ENCODE assay signal across 4 worm cellular contexts in genomic region chrV:6225745-6226528, ce11.
TF ChIP-seq lines count a peak whose summit lies in the region.

No protein-coding gene starts in this region.

TF ChIP-seq in whole organism, L1 larva, 84 proteins besides CTCF, POLR2A, EP300 and RAD21 (continued from another document):
- TF ChIP-seq rnt-1 (tag; optimal IDR thresholded peaks at IDR 0.05; lab: Kevin White, UChicago) = peak; percentile 30
TF ChIP-seq in whole organism, L1 larva: peak in this region for 11.

TF ChIP-seq in whole organism, L2 larva, 48 proteins besides CTCF, POLR2A, EP300 and RAD21 (continued from another document):
- peak; percentile 34 for TF ChIP-seq mab-5 (tag; optimal IDR thresholded peaks at IDR 0.05; lab: Kevin White, UChicago)
- TF ChIP-seq nhr-25 (tag; optimal IDR thresholded peaks at IDR 0.05; lab: Kevin White, UChicago) = peak; percentile 7
- no peak for TF ChIP-seq nhr-11 (tag; optimal IDR thresholded peaks at IDR 0.05; lab: Kevin White, UChicago)

TF ChIP-seq in whole organism, L3 larva, 47 proteins besides CTCF, POLR2A, EP300 and RAD21 (continued from another document):
- peak; percentile 8 for TF ChIP-seq ztf-4 (tag; optimal IDR thresholded peaks at IDR 0.05; lab: Kevin White, UChicago)
- no peak for TF ChIP-seq mdl-1 (tag; optimal IDR thresholded peaks at IDR 0.05; lab: Kevin White, UChicago)
- no peak for TF ChIP-seq unc-62 (GFP tag; optimal IDR thresholded peaks at IDR 0.05; lab: Kevin White, UChicago)

TF ChIP-seq in whole organism, L4 larva, 104 proteins besides CTCF, POLR2A, EP300 and RAD21 (continued from another document):
- peak in 1 of 2 experiments; percentile 51 for TF ChIP-seq lsy-2 (tag; optimal IDR thresholded peaks at IDR 0.05; lab: Kevin White, UChicago)
- TF ChIP-seq egl-43 (GFP tag; IDR thresholded peaks at IDR 0.05; lab: Robert Waterston, UW) = peak; percentile 70; the same call in 1 of the 2 replicates
- TF ChIP-seq daf-16 (GFP tag; optimal IDR thresholded peaks at IDR 0.05; lab: Kevin White, UChicago) = peak in 1 of 2 experiments; percentile 8
- TF ChIP-seq daf-16 (tag; optimal IDR thresholded peaks at IDR 0.05; lab: Kevin White, UChicago) = peak; percentile 24
- peak; percentile 28; the same call in 1 of the 2 replicates for TF ChIP-seq ctbp-1 (GFP tag; IDR thresholded peaks at IDR 0.05; lab: Robert Waterston, UW)
- no peak for TF ChIP-seq Y48G9A.11 (GFP tag; IDR thresholded peaks at IDR 0.05; lab: Robert Waterston, UW)
- peak; percentile 52; the same call in 1 of the 2 replicates for TF ChIP-seq php-3 (GFP tag; IDR thresholded peaks at IDR 0.05; lab: Robert Waterston, UW)
- peak; percentile 15 for TF ChIP-seq T20F7.1 (GFP tag; optimal IDR thresholded peaks at IDR 0.05; lab: Kevin White, UChicago)
- TF ChIP-seq snpc-1.2 (GFP tag; IDR thresholded peaks at IDR 0.05; lab: Robert Waterston, UW) = peak; percentile 33; the same call in 1 of the 2 replicates
- peak; percentile 55; the same call in 1 of the 2 replicates for TF ChIP-seq madf-9 (GFP tag; conservative IDR thresholded peaks at IDR 0.05; lab: Robert Waterston, UW)
TF ChIP-seq in whole organism, L4 larva: peak in this region for 14.
